Fruit fly (Drosophila melanogaster) whole organism, embryonic: ENCODE measurements around the gene CG33268.

ENCODE experiments used
- BEAF-32 ChIP-seq: fragments of 200-800 bp; sonication (Bioruptor generic); optimal IDR thresholded peaks from 3 replicates; lab custom pipeline; 2017; ENCODE audit warnings: missing biosample characterization, missing genetic modification characterization, mild to moderate bottlenecking, moderate library complexity, missing genetic modification reagents
- CG1024 ChIP-seq: fragments of 200-800 bp; sonication (Bioruptor generic); IDR thresholded peaks from 2 replicates; pipeline ENCODE4 v1.3.6; 2022; ENCODE audit warnings: missing biosample characterization, missing genetic modification characterization
- CG10267 ChIP-seq: fragments of 200-800 bp; sonication (Bioruptor generic); optimal IDR thresholded peaks from 2 replicates; lab custom pipeline; 2018; ENCODE audit warnings: missing biosample characterization, mild to moderate bottlenecking, missing genetic modification characterization, moderate library complexity
- CG10959 ChIP-seq: fragments of 200-800 bp; sonication (Bioruptor generic); IDR thresholded peaks from 2 replicates; pipeline ENCODE4 v1.3.6; 2022; ENCODE audit warnings: missing biosample characterization, missing genetic modification characterization
- CG13894 ChIP-seq: fragments of 200-800 bp; sonication (Bioruptor generic); optimal IDR thresholded peaks from 3 replicates; lab custom pipeline; 2018; ENCODE audit warnings: missing biosample characterization, mild to moderate bottlenecking, missing genetic modification characterization, moderate library complexity
- CG14710 ChIP-seq: fragments of 200-800 bp; sonication (Bioruptor generic); optimal IDR thresholded peaks from 3 replicates; lab custom pipeline; 2019; ENCODE audit warnings: missing biosample characterization, mild to moderate bottlenecking, missing genetic modification characterization, moderate library complexity
- CG15479 ChIP-seq: fragments of 200-800 bp; sonication (Bioruptor generic); optimal IDR thresholded peaks from 3 replicates; lab custom pipeline; 2019; ENCODE audit warnings: missing biosample characterization, mild to moderate bottlenecking, missing genetic modification characterization, moderate library complexity
- CG16863 ChIP-seq: fragments of 200-800 bp; sonication (Bioruptor generic); optimal IDR thresholded peaks from 3 replicates; lab custom pipeline; 2016; ENCODE audit warnings: missing biosample characterization, missing genetic modification characterization
- CG17802 ChIP-seq: fragments of 200-800 bp; sonication (Bioruptor generic); optimal IDR thresholded peaks from 2 replicates; lab custom pipeline; 2018; ENCODE audit warnings: missing biosample characterization, mild to moderate bottlenecking, missing genetic modification characterization, moderate library complexity
- CG2116 ChIP-seq: fragments of 200-800 bp; sonication (Bioruptor generic); optimal IDR thresholded peaks from 3 replicates; lab custom pipeline; 2018; ENCODE audit warnings: missing biosample characterization, mild to moderate bottlenecking, missing genetic modification characterization
- CG32532 ChIP-seq: fragments of 200-800 bp; sonication (Bioruptor generic); IDR thresholded peaks from 2 replicates; pipeline ENCODE4 v1.3.6; 2022; ENCODE audit warnings: missing biosample characterization, missing genetic modification characterization
- CG4617 ChIP-seq: fragments of 200-800 bp; sonication (Bioruptor generic); optimal IDR thresholded peaks from 3 replicates; lab custom pipeline; 2016; ENCODE audit warnings: missing biosample characterization, missing genetic modification characterization, borderline replicate concordance
- CG4820 ChIP-seq: fragments of 200-800 bp; sonication (Bioruptor generic); optimal IDR thresholded peaks from 3 replicates; lab custom pipeline; 2016; ENCODE audit warnings: missing biosample characterization, missing genetic modification characterization
- CG7357 ChIP-seq: fragments of 200-800 bp; sonication (Bioruptor generic); IDR thresholded peaks from 3 replicates; pipeline ENCODE4 v1.3.6; 2022; ENCODE audit warnings: missing biosample characterization, missing genetic modification characterization
- CG7372 ChIP-seq: fragments of 200-800 bp; sonication (Bioruptor generic); IDR thresholded peaks from 2 replicates; pipeline ENCODE4 v1.3.6; 2022; ENCODE audit warnings: missing biosample characterization, missing genetic modification characterization
- CG8765 ChIP-seq: fragments of 200-800 bp; sonication (Bioruptor generic); IDR thresholded peaks from 2 replicates; pipeline ENCODE4 v1.3.6; 2022; ENCODE audit warnings: missing biosample characterization, missing genetic modification characterization
- CHES-1-like ChIP-seq: fragments of 200-800 bp; sonication (Bioruptor generic); optimal IDR thresholded peaks from 2 replicates; lab custom pipeline; 2016; ENCODE audit warnings: missing biosample characterization, missing genetic modification characterization
- CoRest ChIP-seq: fragments of 200-800 bp; sonication (Bioruptor generic); optimal IDR thresholded peaks from 3 replicates; lab custom pipeline; 2018; ENCODE audit warnings: missing biosample characterization, mild to moderate bottlenecking, missing genetic modification characterization, moderate library complexity
- Elba2 ChIP-seq: fragments of 200-800 bp; sonication (Bioruptor generic); optimal IDR thresholded peaks from 3 replicates; lab custom pipeline; 2016; ENCODE audit warnings: missing biosample characterization, missing genetic modification characterization
- Ets65A ChIP-seq: fragments of 200-800 bp; sonication (Bioruptor generic); peaks from one replicate; lab custom pipeline; 2016; ENCODE audit warnings: missing biosample characterization, missing genetic modification characterization
- Fer1 ChIP-seq: fragments of 200-800 bp; sonication (Bioruptor generic); optimal IDR thresholded peaks from 2 replicates; lab custom pipeline; 2017; ENCODE audit warnings: missing biosample characterization, mild to moderate bottlenecking, missing genetic modification characterization
- HHEX ChIP-seq: fragments of 200-800 bp; sonication (Bioruptor generic); optimal IDR thresholded peaks from 3 replicates; lab custom pipeline; 2017; ENCODE audit warnings: missing biosample characterization, mild to moderate bottlenecking, missing genetic modification characterization, missing genetic modification reagents
- Hand ChIP-seq: fragments of 200-800 bp; sonication (Bioruptor generic); optimal IDR thresholded peaks from 2 replicates; lab custom pipeline; 2017; ENCODE audit warnings: mild to moderate bottlenecking, missing biosample characterization, missing genetic modification reagents, missing genetic modification characterization
- Lhr ChIP-seq: fragments of 200-800 bp; sonication (Bioruptor generic); optimal IDR thresholded peaks from 3 replicates; lab custom pipeline; 2017; ENCODE audit warnings: mild to moderate bottlenecking, missing biosample characterization, missing genetic modification reagents, missing genetic modification characterization
- Lim3 ChIP-seq: fragments of 200-800 bp; sonication (Bioruptor generic); IDR thresholded peaks from 2 replicates; pipeline ENCODE4 v1.3.6; 2022; ENCODE audit warnings: missing biosample characterization, missing genetic modification characterization
- MBD-R2 ChIP-seq: fragments of 200-800 bp; sonication (Bioruptor generic); IDR thresholded peaks from 2 replicates; pipeline ENCODE4 v1.3.6; 2022; ENCODE audit warnings: missing biosample characterization, missing genetic modification characterization
- MESR4 ChIP-seq: fragments of 200-800 bp; sonication (Bioruptor generic); optimal IDR thresholded peaks from 2 replicates; lab custom pipeline; 2018; ENCODE audit warnings: missing biosample characterization, mild to moderate bottlenecking, missing genetic modification characterization, moderate library complexity
- Meics ChIP-seq: fragments of 200-800 bp; sonication (Bioruptor generic); optimal IDR thresholded peaks from 2 replicates; lab custom pipeline; 2017; ENCODE audit warnings: missing biosample characterization, mild to moderate bottlenecking, missing genetic modification characterization
- Myb ChIP-seq: fragments of 200-800 bp; sonication (Bioruptor generic); optimal IDR thresholded peaks from 2 replicates; lab custom pipeline; 2016; ENCODE audit warnings: missing biosample characterization, missing genetic modification characterization
- Optix ChIP-seq: fragments of 200-800 bp; sonication (Bioruptor generic); IDR thresholded peaks from 3 replicates; pipeline ENCODE4 v1.3.6; 2022; ENCODE audit warnings: missing biosample characterization, missing genetic modification characterization
- Pdp1 ChIP-seq, 2 experiments: fragments of 200-800 bp; sonication (Bioruptor generic); optimal IDR thresholded peaks; 3 replicates each; lab custom pipeline; 2016; ENCODE audit warnings: missing biosample characterization in 2 of 2, missing genetic modification characterization in 2 of 2, mild to moderate bottlenecking in 1 of 2, moderate library complexity in 1 of 2
- Sry-δ ChIP-seq: fragments of 200-800 bp; sonication (Bioruptor generic); optimal IDR thresholded peaks from 2 replicates; lab custom pipeline; 2016; ENCODE audit warnings: missing biosample characterization, missing genetic modification characterization
- cas ChIP-seq: fragments of 200-800 bp; sonication (Bioruptor generic); IDR thresholded peaks from 2 replicates; pipeline ENCODE4 v1.3.6; 2022; ENCODE audit warnings: missing biosample characterization, missing genetic modification characterization
- crp ChIP-seq, 2 experiments: fragments of 200-800 bp; sonication (Bioruptor generic); optimal IDR thresholded peaks; 2 replicates in 1 of 2; 3 replicates in 1 of 2; lab custom pipeline; 2017; ENCODE audit warnings: missing biosample characterization in 2 of 2, missing genetic modification characterization in 2 of 2, mild to moderate bottlenecking in 1 of 2, moderate library complexity in 1 of 2
- dmrt11E ChIP-seq: fragments of 200-800 bp; sonication (Bioruptor generic); optimal IDR thresholded peaks from 3 replicates; lab custom pipeline; 2018; ENCODE audit warnings: missing biosample characterization, mild to moderate bottlenecking, missing genetic modification characterization, moderate library complexity
- esg ChIP-seq: fragments of 200-800 bp; sonication (Bioruptor generic); conservative IDR thresholded peaks from 2 replicates; pipeline ENCODE4 v1.3.6; 2022; ENCODE audit warnings: missing biosample characterization, missing genetic modification characterization
- gro ChIP-seq: fragments of 200-800 bp; sonication (Bioruptor generic); optimal IDR thresholded peaks from 2 replicates; lab custom pipeline; 2016; ENCODE audit warnings: missing biosample characterization, missing genetic modification characterization
- jing ChIP-seq: fragments of 200-800 bp; sonication (Bioruptor generic); optimal IDR thresholded peaks from 2 replicates; lab custom pipeline; 2018; ENCODE audit warnings: missing biosample characterization, mild to moderate bottlenecking, missing genetic modification characterization
- knrl ChIP-seq: fragments of 200-800 bp; sonication (Bioruptor generic); IDR thresholded peaks from 3 replicates; pipeline ENCODE4 v1.3.6; 2022; ENCODE audit warnings: missing biosample characterization, missing genetic modification characterization; ENCODE audit not compliant: partially characterized antibody
- lov ChIP-seq, 2 experiments: fragments of 200-800 bp in 1 of 2; fragments of >200 bp in 1 of 2; sonication (Bioruptor generic) in 1 of 2; IDR thresholded peaks in 1 of 2; optimal IDR thresholded peaks in 1 of 2; 2 replicates in 1 of 2; 3 replicates in 1 of 2; pipeline versions ENCODE4 v1.3.6 to Lab custom; 2017 to 2022; ENCODE audit warnings: missing biosample characterization in 1 of 2, missing genetic modification characterization in 1 of 2
- nmo ChIP-seq: fragments of 200-800 bp; sonication (Bioruptor generic); optimal IDR thresholded peaks from 2 replicates; lab custom pipeline; 2018; ENCODE audit warnings: missing biosample characterization, mild to moderate bottlenecking, missing genetic modification characterization, moderate library complexity
- pfk ChIP-seq: fragments of 200-800 bp; sonication (Bioruptor generic); optimal IDR thresholded peaks from 2 replicates; lab custom pipeline; 2018; ENCODE audit warnings: missing biosample characterization, mild to moderate bottlenecking, missing genetic modification characterization, moderate library complexity
- pzg ChIP-seq: fragments of 200-800 bp; sonication (Bioruptor generic); optimal IDR thresholded peaks from 3 replicates; lab custom pipeline; 2018; ENCODE audit warnings: missing biosample characterization, mild to moderate bottlenecking, missing genetic modification characterization, moderate library complexity
- schlank ChIP-seq: fragments of 200-800 bp; sonication (Bioruptor generic); optimal IDR thresholded peaks from 2 replicates; lab custom pipeline; 2018; ENCODE audit warnings: missing biosample characterization, mild to moderate bottlenecking, missing genetic modification characterization
- stwl ChIP-seq: fragments of 200-800 bp; sonication (Bioruptor generic); optimal IDR thresholded peaks from 3 replicates; lab custom pipeline; 2018; ENCODE audit warnings: missing biosample characterization, mild to moderate bottlenecking, missing genetic modification characterization, moderate library complexity
- vvl ChIP-seq: fragments of 200-800 bp; sonication (Bioruptor generic); IDR thresholded peaks from 2 replicates; pipeline ENCODE4 v1.3.6; 2022; ENCODE audit warnings: missing biosample characterization, missing genetic modification characterization
- wor ChIP-seq: fragments of 200-800 bp; sonication (Bioruptor generic); IDR thresholded peaks from 2 replicates; pipeline ENCODE4 v1.3.6; 2022; ENCODE audit warnings: missing biosample characterization, missing genetic modification characterization

Gene CG33268

DNA sequence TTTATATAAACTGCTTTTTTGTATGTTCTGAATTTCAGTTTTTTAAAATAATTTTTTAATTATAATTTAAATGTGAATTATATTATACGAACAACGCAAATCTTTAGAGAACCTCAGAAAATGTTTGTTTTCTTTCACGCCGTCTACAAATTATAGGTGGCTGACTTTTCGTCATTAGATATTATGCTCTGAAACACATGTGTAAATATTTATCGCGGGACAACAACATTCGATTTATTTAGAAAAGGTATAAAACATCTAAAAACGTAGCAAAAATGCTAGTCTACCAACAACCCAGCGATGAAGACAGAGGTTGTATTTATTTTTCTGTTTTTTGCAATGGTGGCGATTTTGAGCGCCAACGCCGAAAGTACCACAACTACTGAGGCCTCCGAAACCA is 18.8 kb upstream of the CG33268 start, which contains the start of gene CG42832 (continued):
- TF ChIP-seq Hand (GFP tag; lab: Kevin White, UChicago) (no peak), esg (GFP tag; lab: Robert Waterston, UW) (no peak), Fer1 (GFP tag; lab: Kevin White, UChicago) (peak; percentile 21), Lim3 (no peak), CG7372 (no peak), HHEX (no peak), Myb (GFP tag; lab: Kevin White, UChicago) (no peak), jing (GFP tag; lab: Kevin White, UChicago) (no peak), Meics (no peak), CG10959 (GFP tag; lab: Robert Waterston, UW) (no peak), wor (no peak), schlank (tag; lab: Kevin White, UChicago) (no peak), dmrt11E (no peak), cas (no peak), CG15479 (GFP tag; lab: Kevin White, UChicago) (no peak), crp (GFP tag; optimal IDR thresholded peaks at IDR 0.05; lab: Kevin White, UChicago) (no peak)

- TF ChIP-seq esg (GFP tag; lab: Robert Waterston, UW) (no peak), CHES-1-like (no peak), pzg (GFP tag; lab: Kevin White, UChicago) (peak; percentile 51), Elba2 (GFP tag; lab: Kevin White, UChicago) (no peak), CoRest (tag; lab: Kevin White, UChicago) (peak; percentile 51), CG4820 (no peak), crp (GFP tag; optimal IDR thresholded peaks at IDR 0.05; lab: Kevin White, UChicago) (peak in 1 of 2 experiments; percentile 23), CG13894 (tag; lab: Kevin White, UChicago) (no peak), CG8765 (GFP tag; lab: Robert Waterston, UW) (no peak), CG2116 (GFP tag; lab: Kevin White, UChicago) (peak; percentile 89), CG14710 (tag; lab: Kevin White, UChicago) (peak; percentile 62), MBD-R2 (GFP tag; lab: Robert Waterston, UW) (peak; percentile 27; the same call in 1 of the 2 replicates), nmo (peak; percentile 67), knrl (GFP tag; lab: Robert Waterston, UW) (0 out of 3 replicates have a peak, but pooled peaks have one; percentile 6), CG32532 (peak; percentile 11; the same call in 1 of the 2 replicates), Ets65A (GFP tag; lab: Kevin White, UChicago) (peak; percentile 40), CG10267 (tag; lab: Kevin White, UChicago) (peak; percentile 77), CG17802 (peak; percentile 72), CG7357 (peak; percentile 84), lov (optimal IDR thresholded peaks at IDR 0.05; lab: Kevin White, UChicago) (no peak), lov (GFP tag; IDR thresholded peaks at IDR 0.05; lab: Robert Waterston, UW) (no peak), CG1024 (peak; percentile 59; the same call in 1 of the 2 replicates), MESR4 (peak; percentile 83), BEAF-32 (GFP tag; lab: Kevin White, UChicago) (peak; percentile 39), gro (GFP tag; lab: Kevin White, UChicago) (no peak), CG4617 (GFP tag; lab: Kevin White, UChicago) (peak; percentile 97), vvl (peak; percentile 41; the same call in 1 of the 2 replicates), Optix (GFP tag; lab: Robert Waterston, UW) (no peak), pfk (peak; percentile 91), Sry-δ (GFP tag; lab: Kevin White, UChicago) (peak; percentile 46), Lhr (GFP tag; lab: Kevin White, UChicago) (peak; percentile 56), CG16863 (GFP tag; lab: Kevin White, UChicago) (no peak), Pdp1 (GFP tag; optimal IDR thresholded peaks at IDR 0.05; lab: Kevin White, UChicago) (peak in 1 of 2 experiments; percentile 72), stwl (tag; lab: Kevin White, UChicago) (peak; percentile 99)
Measured at dm6 chr3L:11609153-11609809, 18.2 kb upstream of the CG33268 start, which contains the start of gene Duba. TSS of gene Duba (minus strand) at chr3L:11609465.
